Worm (Caenorhabditis elegans): ENCODE results near the gene sru-44.

ce11 chrV:16424428-16424827, 43.3 kb downstream of the sru-44 start, which contains the start of gene srw-29:
- TF ChIP-seq ama-1 (optimal IDR thresholded peaks at IDR 0.05) (no peak), grh-1 (GFP tag; IDR thresholded peaks at IDR 0.05) (no peak), nhr-84 (tag; optimal IDR thresholded peaks at IDR 0.05) (no peak), lin-39 (tag; optimal IDR thresholded peaks at IDR 0.05) (no peak), pqm-1 (tag; optimal IDR thresholded peaks at IDR 0.05) (no peak), lin-13 (GFP tag; optimal IDR thresholded peaks at IDR 0.05) (no peak), lin-15B (tag; optimal IDR thresholded peaks at IDR 0.05) (no peak), ztf-4 (tag; optimal IDR thresholded peaks at IDR 0.05) (no peak), fkh-4 (tag; optimal IDR thresholded peaks at IDR 0.05; ENCODE audit: borderline replicate concordance) (no peak), nhr-11 (tag; optimal IDR thresholded peaks at IDR 0.05) (no peak), fos-1 (tag; optimal IDR thresholded peaks at IDR 0.05) (no peak), skn-1 (tag; optimal IDR thresholded peaks at IDR 0.05) (no peak)
